Worm (Caenorhabditis elegans): ENCODE measurements around the gene let-19.

The let-19 gene

DNA sequence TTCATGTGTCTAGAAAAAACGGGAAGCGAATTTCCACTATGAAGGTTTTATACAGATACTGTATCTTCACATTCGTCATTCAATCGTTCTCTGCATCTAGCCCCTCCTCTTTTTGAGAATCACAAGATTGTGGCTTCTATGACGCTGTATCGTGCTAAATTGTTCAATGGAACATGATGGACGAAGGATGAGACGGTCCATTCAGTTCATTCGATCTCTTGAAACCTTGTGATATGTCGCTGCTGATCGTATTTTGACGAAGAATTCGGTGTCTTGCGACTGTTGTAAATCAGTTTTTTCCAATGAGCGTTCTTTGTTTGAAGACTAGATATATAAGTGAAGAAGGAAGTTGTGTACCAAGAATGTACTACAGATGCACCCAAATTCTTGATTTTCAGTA, 42.9 kb downstream of the let-19 start:
- TF ChIP-seq unc-62 (GFP tag; optimal IDR thresholded peaks at IDR 0.05) (no peak), nhr-25 (tag; optimal IDR thresholded peaks at IDR 0.05) (peak; percentile 89), sma-9 (GFP tag; optimal IDR thresholded peaks at IDR 0.05) (peak; percentile 81), sma-9 (tag; optimal IDR thresholded peaks at IDR 0.05) (no peak), zag-1 (tag; optimal IDR thresholded peaks at IDR 0.05) (no peak), alr-1 (tag; optimal IDR thresholded peaks at IDR 0.05) (no peak), nhr-77 (tag; optimal IDR thresholded peaks at IDR 0.05) (no peak), nhr-6 (tag; optimal IDR thresholded peaks at IDR 0.05) (peak; percentile 63), ceh-16 (tag; optimal IDR thresholded peaks at IDR 0.05) (no peak), sma-3 (GFP tag; optimal IDR thresholded peaks at IDR 0.05) (peak; percentile 84), nhr-11 (tag; optimal IDR thresholded peaks at IDR 0.05) (no peak), dmd-4 (tag; optimal IDR thresholded peaks at IDR 0.05) (no peak), C34F6.9 (tag; optimal IDR thresholded peaks at IDR 0.05) (no peak), ama-1 (optimal IDR thresholded peaks at IDR 0.05) (no peak), mdl-1 (tag; optimal IDR thresholded peaks at IDR 0.05) (no peak), lin-13 (GFP tag; optimal IDR thresholded peaks at IDR 0.05) (no peak), R02D3.7 (tag; optimal IDR thresholded peaks at IDR 0.05) (no peak), blmp-1 (tag; optimal IDR thresholded peaks at IDR 0.05; ENCODE audit: insufficient read depth) (peak; percentile 52), unc-55 (GFP tag; optimal IDR thresholded peaks at IDR 0.05) (no peak), lin-11 (tag; optimal IDR thresholded peaks at IDR 0.05) (no peak), crh-2 (tag; optimal IDR thresholded peaks at IDR 0.05) (peak; percentile 56), lsy-2 (tag; optimal IDR thresholded peaks at IDR 0.05) (peak in 1 of 2 experiments; percentile 22), nhr-237 (tag; optimal IDR thresholded peaks at IDR 0.05) (no peak), mbf-1 (tag; optimal IDR thresholded peaks at IDR 0.05) (no peak), nhr-23 (tag; optimal IDR thresholded peaks at IDR 0.05) (no peak), fos-1 (tag; optimal IDR thresholded peaks at IDR 0.05) (no peak), skn-1 (tag; optimal IDR thresholded peaks at IDR 0.05) (no peak), gmeb-1 (tag; optimal IDR thresholded peaks at IDR 0.05) (peak; percentile 15), ZK546.5 (tag; optimal IDR thresholded peaks at IDR 0.05) (no peak), nhr-12 (tag; optimal IDR thresholded peaks at IDR 0.05) (no peak), elt-3 (tag; optimal IDR thresholded peaks at IDR 0.05) (no peak), ztf-1 (GFP tag; conservative IDR thresholded peaks at IDR 0.05) (no peak), nhr-21 (tag; optimal IDR thresholded peaks at IDR 0.05) (peak; percentile 98), elt-1 (tag; optimal IDR thresholded peaks at IDR 0.05) (no peak), ceh-82 (tag; optimal IDR thresholded peaks at IDR 0.05) (no peak), egl-27 (tag; optimal IDR thresholded peaks at IDR 0.05) (peak; percentile 63), mab-5 (tag; optimal IDR thresholded peaks at IDR 0.05) (no peak), ztf-11 (tag; optimal IDR thresholded peaks at IDR 0.05) (no peak), nhr-129 (tag; optimal IDR thresholded peaks at IDR 0.05) (peak; percentile 79), peb-1 (tag; optimal IDR thresholded peaks at IDR 0.05) (no peak), snpc-4 (tag; optimal IDR thresholded peaks at IDR 0.05) (no peak), lin-39 (tag; optimal IDR thresholded peaks at IDR 0.05) (no peak), ztf-4 (tag; optimal IDR thresholded peaks at IDR 0.05) (no peak), nhr-10 (tag; optimal IDR thresholded peaks at IDR 0.05) (no peak), Y55F3AM.14 (GFP tag; optimal IDR thresholded peaks at IDR 0.05) (no peak), unc-39 (tag; optimal IDR thresholded peaks at IDR 0.05) (no peak), aly-2 (tag; optimal IDR thresholded peaks at IDR 0.05) (no peak), sem-4 (tag; optimal IDR thresholded peaks at IDR 0.05) (no peak), F13H6.1 (tag; optimal IDR thresholded peaks at IDR 0.05) (no peak)

- TF ChIP-seq crh-2 (tag; optimal IDR thresholded peaks at IDR 0.05) (no peak), nhr-25 (tag; optimal IDR thresholded peaks at IDR 0.05) (peak; percentile 4)
Measured at ce11 chrII:8814231-8814630, 43.5 kb downstream of the let-19 start.

All from whole organism, L2 larva.